Worm (Caenorhabditis elegans) whole organism, midembryonic: ENCODE measurements around the gene R02F11.3.

Experiments
- flt-1 ChIP-seq: fragments of 200-800 bp; sonication (Bioruptor generic); IDR thresholded peaks from 2 replicates; pipeline ENCODE4 v1.3.6; 2022; ENCODE audit warnings: missing genetic modification characterization, missing compliant biosample characterization
- med-1 ChIP-seq: sonication (generic microtip); optimal IDR thresholded peaks from 2 replicates; lab custom pipeline; 2017; ENCODE audit warnings: missing genetic modification characterization, mild to moderate bottlenecking, missing compliant biosample characterization, antibody characterized with exemption, missing genetic modification reagents; ENCODE audit not compliant: insufficient read depth
- ztf-23 ChIP-seq: fragments of 200-800 bp; sonication (Bioruptor generic); IDR thresholded peaks from 2 replicates; pipeline ENCODE4 v1.3.6; 2022; ENCODE audit warnings: missing genetic modification reagents, missing genetic modification characterization, missing compliant biosample characterization

DNA sequence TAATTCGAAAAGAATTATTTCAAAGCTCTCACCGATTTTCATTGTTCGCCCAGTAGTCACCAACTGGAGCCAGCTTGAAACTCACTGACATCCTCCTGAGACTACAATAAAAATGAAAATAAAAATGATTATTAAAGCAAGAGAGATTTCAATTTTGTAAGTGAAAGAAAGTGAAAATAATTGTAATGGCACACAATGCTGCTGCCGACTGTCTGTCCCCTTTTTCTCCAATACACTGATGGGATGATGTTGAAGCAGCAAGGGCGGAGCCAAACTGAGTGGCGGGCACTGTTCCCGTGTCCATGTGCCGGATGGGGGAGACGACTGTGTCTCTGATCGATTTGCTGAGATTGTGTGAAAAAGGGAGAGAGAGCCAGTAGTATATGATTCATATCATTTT is 28.5 kb upstream of the R02F11.3 start, which contains the start of gene C37H5.14:
- TF ChIP-seq flt-1 (GFP tag; lab: Robert Waterston, UW) (no peak), ztf-23 (GFP tag; lab: Robert Waterston, UW) (no peak), med-1 (no peak)
